Fruit fly (Drosophila melanogaster) Kc167 (cell line): ENCODE measurements around the gene CG14695.

Experiments used
- Myc ChIP-seq: fragments of >200 bp; optimal IDR thresholded peaks from 2 replicates; lab custom pipeline; 2017; ENCODE audit warnings: missing external identifiers
- Sin3A ChIP-seq: fragments of >200 bp; optimal IDR thresholded peaks from 2 replicates; lab custom pipeline; 2018; ENCODE audit warnings: missing external identifiers
- h ChIP-seq: fragments of >200 bp; optimal IDR thresholded peaks from 3 replicates; lab custom pipeline; 2018; ENCODE audit warnings: missing external identifiers
- insv ChIP-seq: fragments of >200 bp; optimal IDR thresholded peaks from 3 replicates; lab custom pipeline; 2018; ENCODE audit warnings: missing external identifiers
- psq ChIP-seq: fragments of >200 bp; optimal IDR thresholded peaks from 2 replicates; lab custom pipeline; 2017; ENCODE audit warnings: missing external identifiers
- ttk ChIP-seq: sonication (Bioruptor generic); optimal IDR thresholded peaks from 2 replicates; lab custom pipeline; 2017; ENCODE audit warnings: missing external identifiers

The CG14695 gene

dm6 chr3R:10881824-10882559, 2.9 kb upstream of the CG14695 start, which contains the start of gene Tpc1:
Tpc1 (minus strand) TSS chr3R:10882188.
- TF ChIP-seq h (no peak), ttk (lab: Kevin White, UChicago) (no peak), psq (no peak), Myc (lab: Kevin White, UChicago) (no peak), Sin3A (lab: Kevin White, UChicago) (no peak), insv (lab: Kevin White, UChicago) (no peak)

dm6 chr3R:10878628-10879027, 491 bp downstream of the CG14695 start:
- TF ChIP-seq Sin3A (lab: Kevin White, UChicago) (no peak), ttk (lab: Kevin White, UChicago) (no peak), insv (lab: Kevin White, UChicago) (no peak), h (no peak), Myc (lab: Kevin White, UChicago) (no peak), psq (no peak)

- no peak for TF ChIP-seq psq
- no peak for TF ChIP-seq Sin3A (lab: Kevin White, UChicago)
- no peak for TF ChIP-seq insv (lab: Kevin White, UChicago)
- TF ChIP-seq Myc (lab: Kevin White, UChicago), result no peak
- TF ChIP-seq h, result no peak
- TF ChIP-seq ttk (lab: Kevin White, UChicago), result no peak
Observed at dm6 chr3R:10877808-10878207, 1.3 kb downstream of the CG14695 start.

- TF ChIP-seq insv (lab: Kevin White, UChicago), result no peak
Observed at dm6 chr3R:10875515-10876434, 3.3 kb downstream of the CG14695 start, which contains the start of gene Sodh2. Sodh2 (plus strand) TSS chr3R:10876384.

dm6 chr3R:10872820-10873219, 6.3 kb downstream of the CG14695 start, which contains the start of gene CG4596:
CG4596 (plus strand) TSS chr3R:10873038.
- no peak for TF ChIP-seq Sin3A (lab: Kevin White, UChicago)
- no peak for TF ChIP-seq h
- TF ChIP-seq psq, result no peak
- no peak for TF ChIP-seq insv (lab: Kevin White, UChicago)
- no peak for TF ChIP-seq Myc (lab: Kevin White, UChicago)

- TF ChIP-seq insv (lab: Kevin White, UChicago) (no peak), ttk (lab: Kevin White, UChicago) (no peak), psq (no peak), Myc (lab: Kevin White, UChicago) (no peak), h (no peak), Sin3A (lab: Kevin White, UChicago) (no peak)
Observed at dm6 chr3R:10872148-10872783, 6.9 kb downstream of the CG14695 start, which contains the start of gene Fdh. Fdh (minus strand) TSS chr3R:10872381.

- TF ChIP-seq Myc (lab: Kevin White, UChicago) (no peak), h (no peak), Sin3A (lab: Kevin White, UChicago) (no peak), ttk (lab: Kevin White, UChicago) (no peak), psq (no peak), insv (lab: Kevin White, UChicago) (no peak)
Observed at dm6 chr3R:10870561-10870960, 8.6 kb downstream of the CG14695 start.

dm6 chr3R:10868427-10868962, 10.6 kb downstream of the CG14695 start, which contains the start of the genes SelR and Tsp86D:
SelR (minus strand) TSS chr3R:10868642.
Tsp86D (plus strand) TSS chr3R:10868708.
- TF ChIP-seq h (no peak), Sin3A (lab: Kevin White, UChicago) (no peak), insv (lab: Kevin White, UChicago) (no peak), ttk (lab: Kevin White, UChicago) (no peak), psq (no peak), Myc (lab: Kevin White, UChicago) (no peak)

- no peak for TF ChIP-seq h
- no peak for TF ChIP-seq psq
- TF ChIP-seq insv (lab: Kevin White, UChicago), result no peak
- no peak for TF ChIP-seq Myc (lab: Kevin White, UChicago)
- TF ChIP-seq ttk (lab: Kevin White, UChicago), result no peak
- TF ChIP-seq Sin3A (lab: Kevin White, UChicago), result no peak
Observed at dm6 chr3R:10863956-10864355, 15.2 kb downstream of the CG14695 start.

- no peak for TF ChIP-seq psq
- TF ChIP-seq Sin3A (lab: Kevin White, UChicago), result no peak
- TF ChIP-seq insv (lab: Kevin White, UChicago), result no peak
- no peak for TF ChIP-seq Myc (lab: Kevin White, UChicago)
- no peak for TF ChIP-seq h
- no peak for TF ChIP-seq ttk (lab: Kevin White, UChicago)
Observed at dm6 chr3R:10863446-10863819, 15.7 kb downstream of the CG14695 start.

dm6 chr3R:10862773-10863445, 16.2 kb downstream of the CG14695 start, which contains the start of gene CG6574:
CG6574 (minus strand) TSS chr3R:10862988.
- TF ChIP-seq Sin3A (lab: Kevin White, UChicago) (no peak), psq (no peak), insv (lab: Kevin White, UChicago) (no peak), ttk (lab: Kevin White, UChicago) (no peak), Myc (lab: Kevin White, UChicago) (no peak), h (no peak)
